Fruit fly (Drosophila melanogaster) whole organism, embryonic: ENCODE data around the gene Pp2A-29B.
A peak's percentile ranks its signal among the peaks of the same experiment; 100 is the strongest.

Experiments
- Asciz ChIP-seq: fragments of 200-800 bp; sonication (Bioruptor generic); optimal IDR thresholded peaks from 2 replicates; lab custom pipeline; 2017; ENCODE audit warnings: missing biosample characterization, mild to moderate bottlenecking, missing genetic modification characterization, missing genetic modification reagents
- CG11723 ChIP-seq: fragments of 200-800 bp; sonication (Bioruptor generic); optimal IDR thresholded peaks from 2 replicates; lab custom pipeline; 2017; ENCODE audit warnings: missing biosample characterization, mild to moderate bottlenecking, missing genetic modification characterization
- CG12104 ChIP-seq: fragments of 200-800 bp; sonication (Bioruptor generic); optimal IDR thresholded peaks from 3 replicates; lab custom pipeline; 2016; ENCODE audit warnings: missing biosample characterization, missing genetic modification characterization
- CG12942 ChIP-seq: fragments of 200-800 bp; sonication (Bioruptor generic); optimal IDR thresholded peaks from 3 replicates; lab custom pipeline; 2016; ENCODE audit warnings: missing biosample characterization, missing genetic modification characterization
- CG13424 ChIP-seq: fragments of 200-800 bp; sonication (Bioruptor generic); optimal IDR thresholded peaks from 2 replicates; lab custom pipeline; 2019; ENCODE audit warnings: missing biosample characterization, mild to moderate bottlenecking, missing genetic modification characterization, moderate library complexity
- CG13624 ChIP-seq: fragments of 200-800 bp; sonication (Bioruptor generic); optimal IDR thresholded peaks from 2 replicates; lab custom pipeline; 2016; ENCODE audit warnings: missing biosample characterization, missing genetic modification characterization
- CG15269 ChIP-seq: fragments of 200-800 bp; sonication (Bioruptor generic); optimal IDR thresholded peaks from 2 replicates; lab custom pipeline; 2018; ENCODE audit warnings: missing biosample characterization, mild to moderate bottlenecking, missing genetic modification characterization, moderate library complexity
- CG15601 ChIP-seq: fragments of 200-800 bp; sonication (Bioruptor generic); optimal IDR thresholded peaks from 3 replicates; lab custom pipeline; 2019; ENCODE audit warnings: missing biosample characterization, mild to moderate bottlenecking, missing genetic modification characterization, moderate library complexity
- CG16863 ChIP-seq: fragments of 200-800 bp; sonication (Bioruptor generic); optimal IDR thresholded peaks from 3 replicates; lab custom pipeline; 2016; ENCODE audit warnings: missing biosample characterization, missing genetic modification characterization
- CG18476 ChIP-seq: fragments of 200-800 bp; sonication (Bioruptor generic); optimal IDR thresholded peaks from 2 replicates; lab custom pipeline; 2016; ENCODE audit warnings: missing biosample characterization, mild to moderate bottlenecking, missing genetic modification characterization
- CG30020 ChIP-seq: fragments of 200-800 bp; optimal IDR thresholded peaks from 2 replicates; lab custom pipeline; 2019; ENCODE audit warnings: missing biosample characterization, mild to moderate bottlenecking, missing genetic modification characterization, moderate library complexity
- CG30403 ChIP-seq: fragments of 200-800 bp; sonication (Bioruptor generic); optimal IDR thresholded peaks from 3 replicates; lab custom pipeline; 2016; ENCODE audit warnings: missing biosample characterization, missing genetic modification characterization
- CG31365 ChIP-seq: fragments of 200-800 bp; sonication (Bioruptor generic); optimal IDR thresholded peaks from 2 replicates; lab custom pipeline; 2018; ENCODE audit warnings: missing biosample characterization, mild to moderate bottlenecking, missing genetic modification characterization
- CG31388 ChIP-seq: fragments of 200-800 bp; sonication (Bioruptor generic); optimal IDR thresholded peaks from 2 replicates; lab custom pipeline; 2016; ENCODE audit warnings: missing biosample characterization, missing genetic modification characterization
- CG31441 ChIP-seq: fragments of 200-800 bp; sonication (Bioruptor generic); IDR thresholded peaks from 2 replicates; pipeline ENCODE4 v1.3.6; 2022; ENCODE audit warnings: missing biosample characterization, missing genetic modification characterization
- CG3281 ChIP-seq: fragments of 200-800 bp; sonication (Bioruptor generic); optimal IDR thresholded peaks from 3 replicates; lab custom pipeline; 2017; ENCODE audit warnings: missing biosample characterization, mild to moderate bottlenecking, missing genetic modification characterization
- CG3995 ChIP-seq: fragments of 200-800 bp; sonication (Bioruptor generic); optimal IDR thresholded peaks from 3 replicates; lab custom pipeline; 2016; ENCODE audit warnings: missing biosample characterization, missing genetic modification characterization
- CG4360 ChIP-seq: fragments of 200-800 bp; sonication (Bioruptor generic); IDR thresholded peaks from 2 replicates; pipeline ENCODE4 v1.3.6; 2022; ENCODE audit warnings: missing biosample characterization, missing genetic modification characterization
- CG4820 ChIP-seq: fragments of 200-800 bp; sonication (Bioruptor generic); optimal IDR thresholded peaks from 3 replicates; lab custom pipeline; 2016; ENCODE audit warnings: missing biosample characterization, missing genetic modification characterization
- CG5953 ChIP-seq: fragments of 200-800 bp; sonication (Bioruptor generic); IDR thresholded peaks from 2 replicates; pipeline ENCODE4 v1.3.6; 2022; ENCODE audit warnings: missing biosample characterization, missing genetic modification characterization
- CG6175 ChIP-seq: fragments of 200-800 bp; sonication (Bioruptor generic); IDR thresholded peaks from 3 replicates; pipeline ENCODE4 v1.3.6; 2022; ENCODE audit warnings: missing biosample characterization, missing genetic modification characterization
- CG7786 ChIP-seq: fragments of 200-800 bp; sonication (Bioruptor generic); optimal IDR thresholded peaks from 2 replicates; lab custom pipeline; 2016; ENCODE audit warnings: missing biosample characterization, missing genetic modification characterization
- CG8765 ChIP-seq: fragments of 200-800 bp; sonication (Bioruptor generic); IDR thresholded peaks from 2 replicates; pipeline ENCODE4 v1.3.6; 2022; ENCODE audit warnings: missing biosample characterization, missing genetic modification characterization
- CG9727 ChIP-seq: fragments of 200-800 bp; sonication (Bioruptor generic); optimal IDR thresholded peaks from 3 replicates; lab custom pipeline; 2017; ENCODE audit warnings: missing biosample characterization, mild to moderate bottlenecking, missing genetic modification characterization
- CG9876 ChIP-seq: fragments of 200-800 bp; sonication (Bioruptor generic); optimal IDR thresholded peaks from 2 replicates; lab custom pipeline; 2016; ENCODE audit warnings: missing biosample characterization, missing genetic modification characterization
- CrebB ChIP-seq: fragments of 200-800 bp; sonication (Bioruptor generic); optimal IDR thresholded peaks from 3 replicates; lab custom pipeline; 2018; ENCODE audit warnings: missing biosample characterization, mild to moderate bottlenecking, missing genetic modification characterization
- D19B ChIP-seq: fragments of 200-800 bp; sonication (Bioruptor generic); optimal IDR thresholded peaks from 2 replicates; lab custom pipeline; 2017; ENCODE audit warnings: missing biosample characterization, mild to moderate bottlenecking, missing genetic modification characterization
- Doc2 ChIP-seq: fragments of 200-800 bp; sonication (Bioruptor generic); IDR thresholded peaks from 2 replicates; pipeline ENCODE4 v1.3.6; 2022; ENCODE audit warnings: missing biosample characterization, missing genetic modification characterization
- Hand ChIP-seq: fragments of 200-800 bp; sonication (Bioruptor generic); optimal IDR thresholded peaks from 2 replicates; lab custom pipeline; 2017; ENCODE audit warnings: mild to moderate bottlenecking, missing biosample characterization, missing genetic modification reagents, missing genetic modification characterization
- Hsf ChIP-seq: fragments of 200-800 bp; sonication (Bioruptor generic); optimal IDR thresholded peaks from 3 replicates; lab custom pipeline; 2016; ENCODE audit warnings: missing biosample characterization, missing genetic modification characterization
- Nf-YC ChIP-seq: fragments of 200-800 bp; optimal IDR thresholded peaks from 3 replicates; lab custom pipeline; 2019; ENCODE audit warnings: missing biosample characterization, mild to moderate bottlenecking, missing genetic modification characterization, moderate library complexity
- Rfx ChIP-seq: fragments of 200-800 bp; sonication (Bioruptor generic); IDR thresholded peaks from 2 replicates; pipeline ENCODE4 v1.3.6; 2022; ENCODE audit warnings: missing biosample characterization, missing genetic modification characterization
- Scr ChIP-seq: fragments of 200-800 bp; sonication (Bioruptor generic); IDR thresholded peaks from 2 replicates; pipeline ENCODE4 v1.3.6; 2022; ENCODE audit warnings: missing biosample characterization, missing genetic modification characterization; ENCODE audit not compliant: partially characterized antibody
- Sry-δ ChIP-seq: fragments of 200-800 bp; sonication (Bioruptor generic); optimal IDR thresholded peaks from 2 replicates; lab custom pipeline; 2016; ENCODE audit warnings: missing biosample characterization, missing genetic modification characterization
- br ChIP-seq: fragments of >200 bp; optimal IDR thresholded peaks from 2 replicates; lab custom pipeline; 2017
- caup ChIP-seq: fragments of 200-800 bp; sonication (Bioruptor generic); optimal IDR thresholded peaks from 3 replicates; lab custom pipeline; 2017; ENCODE audit warnings: missing biosample characterization, mild to moderate bottlenecking, missing genetic modification characterization, moderate library complexity; ENCODE audit not compliant: severe bottlenecking
- ci ChIP-seq: fragments of 200-800 bp; sonication (Bioruptor generic); IDR thresholded peaks from 3 replicates; pipeline ENCODE4 v1.3.6; 2022; ENCODE audit warnings: missing biosample characterization, missing genetic modification characterization
- croc ChIP-seq: fragments of 200-800 bp; sonication (Bioruptor generic); conservative IDR thresholded peaks from 3 replicates; pipeline ENCODE4 v1.3.6; 2022; ENCODE audit warnings: missing biosample characterization, missing genetic modification characterization
- fd102C ChIP-seq: fragments of 200-800 bp; sonication (Bioruptor generic); optimal IDR thresholded peaks from 2 replicates; lab custom pipeline; 2018; ENCODE audit warnings: missing biosample characterization, mild to moderate bottlenecking, missing genetic modification characterization, moderate library complexity
- grau ChIP-seq: fragments of 200-800 bp; optimal IDR thresholded peaks from 3 replicates; lab custom pipeline; 2019; ENCODE audit warnings: missing biosample characterization, mild to moderate bottlenecking, missing genetic modification characterization, moderate library complexity
- ham ChIP-seq: fragments of 200-800 bp; sonication (Bioruptor generic); IDR thresholded peaks from 2 replicates; pipeline ENCODE4 v1.3.6; 2022; ENCODE audit warnings: missing biosample characterization, missing genetic modification characterization
- her ChIP-seq: fragments of 200-800 bp; sonication (Bioruptor generic); optimal IDR thresholded peaks from 2 replicates; lab custom pipeline; 2016; ENCODE audit warnings: missing biosample characterization, missing genetic modification characterization
- klu ChIP-seq: fragments of 200-800 bp; sonication (Bioruptor generic); IDR thresholded peaks from 2 replicates; pipeline ENCODE4 v1.3.6; 2022; ENCODE audit warnings: missing biosample characterization, missing genetic modification characterization
- luna ChIP-seq: fragments of 200-800 bp; sonication (Bioruptor generic); optimal IDR thresholded peaks from 2 replicates; lab custom pipeline; 2016; ENCODE audit warnings: missing biosample characterization, missing genetic modification characterization
- nom ChIP-seq: fragments of 200-800 bp; sonication (Bioruptor generic); optimal IDR thresholded peaks from 2 replicates; lab custom pipeline; 2017; ENCODE audit warnings: missing biosample characterization, missing genetic modification characterization, mild to moderate bottlenecking, moderate library complexity, missing genetic modification reagents
- salm ChIP-seq: fragments of 200-800 bp; sonication (Bioruptor generic); optimal IDR thresholded peaks from 2 replicates; lab custom pipeline; 2018; ENCODE audit warnings: missing biosample characterization, mild to moderate bottlenecking, missing genetic modification characterization
- sc ChIP-seq, 3 experiments: fragments of >200 bp in 2 of 3; fragments of 200-800 bp in 1 of 3; sonication (Bioruptor generic) in 1 of 3; optimal IDR thresholded peaks; 2 replicates in 2 of 3; 3 replicates in 1 of 3; lab custom pipeline; 2017; ENCODE audit warnings: mild to moderate bottlenecking in 1 of 3, missing biosample characterization in 1 of 3, missing genetic modification characterization in 1 of 3, missing genetic modification reagents in 1 of 3
- sob ChIP-seq: fragments of 200-800 bp; sonication (Bioruptor generic); IDR thresholded peaks from 2 replicates; pipeline ENCODE4 v1.3.6; 2022; ENCODE audit warnings: missing biosample characterization, missing genetic modification characterization
- stwl ChIP-seq: fragments of 200-800 bp; sonication (Bioruptor generic); optimal IDR thresholded peaks from 3 replicates; lab custom pipeline; 2018; ENCODE audit warnings: missing biosample characterization, mild to moderate bottlenecking, missing genetic modification characterization, moderate library complexity
- tx ChIP-seq: fragments of 200-800 bp; sonication (Bioruptor generic); optimal IDR thresholded peaks from 2 replicates; lab custom pipeline; 2016; ENCODE audit warnings: missing biosample characterization, missing genetic modification characterization
- wdn ChIP-seq: fragments of 200-800 bp; sonication (Bioruptor generic); IDR thresholded peaks from 2 replicates; pipeline ENCODE4 v1.3.6; 2022; ENCODE audit warnings: missing biosample characterization, missing genetic modification characterization

Gene Pp2A-29B

dm6 chr2L:8376717-8377116 lies 10.9 kb downstream of the Pp2A-29B start, which contains the start of the genes CG13390 and CG17294 (continued):
- TF ChIP-seq ham (peak; percentile 99), wdn (peak; percentile 100), caup (peak; percentile 99), CG5953 (GFP tag; lab: Robert Waterston, UW) (peak; percentile 99), CG30403 (peak; percentile 99), CG15601 (peak; percentile 99), nom (GFP tag; lab: Kevin White, UChicago) (peak; percentile 99), CG31365 (tag; lab: Kevin White, UChicago) (peak; percentile 94), CG18476 (GFP tag; lab: Kevin White, UChicago) (peak; percentile 97), luna (GFP tag; lab: Kevin White, UChicago) (peak; percentile 86), tx (GFP tag; lab: Kevin White, UChicago) (peak; percentile 89), klu (GFP tag; lab: Robert Waterston, UW) (peak; percentile 99), CG8765 (GFP tag; lab: Robert Waterston, UW) (peak; percentile 99), CG6175 (GFP tag; lab: Robert Waterston, UW) (peak; percentile 99), salm (tag; lab: Kevin White, UChicago) (peak; percentile 99), CG3281 (GFP tag; lab: Kevin White, UChicago) (peak; percentile 100), croc (GFP tag; lab: Robert Waterston, UW) (peak; percentile 99), D19B (GFP tag; lab: Kevin White, UChicago) (peak; percentile 97), Scr (GFP tag; lab: Robert Waterston, UW) (peak; percentile 79), Nf-YC (tag; lab: Kevin White, UChicago) (peak; percentile 95), sc (optimal IDR thresholded peaks at IDR 0.05; lab: Kevin White, UChicago) (no peak), sc (GFP tag; optimal IDR thresholded peaks at IDR 0.05; lab: Kevin White, UChicago) (peak; percentile 99), stwl (peak; percentile 87), CG12942 (GFP tag; lab: Kevin White, UChicago) (peak; percentile 99), fd102C (GFP tag; lab: Kevin White, UChicago) (peak; percentile 89), CG11723 (GFP tag; lab: Kevin White, UChicago) (peak; percentile 99), grau (tag; lab: Kevin White, UChicago) (peak; percentile 99), CG9876 (GFP tag; lab: Kevin White, UChicago) (peak; percentile 55), CG31388 (peak; percentile 99), CG16863 (GFP tag; lab: Kevin White, UChicago) (peak; percentile 92), CG13424 (tag; lab: Kevin White, UChicago) (peak; percentile 100), CG9727 (GFP tag; lab: Kevin White, UChicago) (peak; percentile 99), br (lab: Kevin White, UChicago) (no peak), sob (GFP tag; lab: Robert Waterston, UW) (peak; percentile 100), Hsf (GFP tag; lab: Kevin White, UChicago) (peak; percentile 98), Doc2 (GFP tag; lab: Robert Waterston, UW) (peak; percentile 98), ci (GFP tag; lab: Robert Waterston, UW) (peak; percentile 100), Sry-δ (GFP tag; lab: Kevin White, UChicago) (peak; percentile 63), CG4820 (GFP tag; lab: Kevin White, UChicago) (peak; percentile 98), CG31441 (GFP tag; lab: Robert Waterston, UW) (peak; percentile 100), CG15269 (tag; lab: Kevin White, UChicago) (peak; percentile 100), CG3995 (GFP tag; lab: Kevin White, UChicago) (peak; percentile 90), CG13624 (peak; percentile 97), Hand (peak; percentile 99), CrebB (peak; percentile 99), Asciz (GFP tag; lab: Kevin White, UChicago) (peak; percentile 99), CG7786 (peak; percentile 91), CG30020 (tag; lab: Kevin White, UChicago) (peak; percentile 93), CG4360 (GFP tag; lab: Robert Waterston, UW) (peak; percentile 90), Rfx (GFP tag; lab: Robert Waterston, UW) (peak; percentile 100), CG12104 (peak; percentile 99), her (peak; percentile 82)
